Worm (Caenorhabditis elegans) whole organism, midembryonic: Measurements from ENCODE around the gene cyp-14A4.

Experiments used
- T22C8.4 ChIP-seq: fragments of 200-800 bp; sonication (Bioruptor generic); IDR thresholded peaks from 2 replicates; pipeline ENCODE4 v1.3.6; 2022; ENCODE audit warnings: missing genetic modification characterization, missing compliant biosample characterization
- cog-1 ChIP-seq: sonication (generic microtip); optimal IDR thresholded peaks from 2 replicates; lab custom pipeline; 2016; ENCODE audit warnings: missing genetic modification characterization, missing compliant biosample characterization
- flt-1 ChIP-seq: fragments of 200-800 bp; sonication (Bioruptor generic); IDR thresholded peaks from 2 replicates; pipeline ENCODE4 v1.3.6; 2022; ENCODE audit warnings: missing genetic modification characterization, missing compliant biosample characterization
- klf-2 ChIP-seq: fragments of 200-800 bp; sonication (Bioruptor generic); conservative IDR thresholded peaks from 2 replicates; pipeline ENCODE4 v1.3.6; 2022; ENCODE audit warnings: missing genetic modification reagents, missing genetic modification characterization, missing compliant biosample characterization
- med-1 ChIP-seq: sonication (generic microtip); optimal IDR thresholded peaks from 2 replicates; lab custom pipeline; 2017; ENCODE audit warnings: missing genetic modification characterization, mild to moderate bottlenecking, missing compliant biosample characterization, antibody characterized with exemption, missing genetic modification reagents; ENCODE audit not compliant: insufficient read depth
- ref-1 ChIP-seq: fragments of 200-800 bp; sonication (Bioruptor generic); conservative IDR thresholded peaks from 2 replicates; pipeline ENCODE4 v1.3.6; 2022; ENCODE audit warnings: missing genetic modification reagents, missing genetic modification characterization, missing compliant biosample characterization
- tab-1 ChIP-seq: fragments of 200-800 bp; sonication (Bioruptor generic); IDR thresholded peaks from 2 replicates; pipeline ENCODE4 v1.3.6; 2022; ENCODE audit warnings: missing genetic modification characterization, missing compliant biosample characterization
- ztf-23 ChIP-seq: fragments of 200-800 bp; sonication (Bioruptor generic); IDR thresholded peaks from 2 replicates; pipeline ENCODE4 v1.3.6; 2022; ENCODE audit warnings: missing genetic modification reagents, missing genetic modification characterization, missing compliant biosample characterization
- ztf-29 ChIP-seq: fragments of 200-800 bp; sonication (Bioruptor generic); IDR thresholded peaks from 2 replicates; pipeline ENCODE4 v1.3.6; 2022; ENCODE audit warnings: missing genetic modification reagents, missing genetic modification characterization, missing compliant biosample characterization

cyp-14A4 gene

ce11 chrX:13317532-13317931 lies 33.5 kb upstream of the cyp-14A4 start:
- TF ChIP-seq klf-2 (GFP tag; lab: Robert Waterston, UW), result no peak
- TF ChIP-seq ztf-29 (GFP tag; lab: Robert Waterston, UW), result no peak
- no peak for TF ChIP-seq cog-1
- TF ChIP-seq med-1 (GFP tag; lab: Kevin White, UChicago), result no peak
- no peak for TF ChIP-seq ref-1 (GFP tag; lab: Robert Waterston, UW)
- no peak for TF ChIP-seq tab-1 (GFP tag; lab: Robert Waterston, UW)
- no peak for TF ChIP-seq ztf-23 (GFP tag; lab: Robert Waterston, UW)
- TF ChIP-seq T22C8.4, result no peak
- TF ChIP-seq flt-1 (GFP tag; lab: Robert Waterston, UW), result no peak

- TF ChIP-seq ztf-23 (GFP tag; lab: Robert Waterston, UW), result no peak
- TF ChIP-seq ztf-29 (GFP tag; lab: Robert Waterston, UW), result no peak
- no peak for TF ChIP-seq med-1 (GFP tag; lab: Kevin White, UChicago)
- TF ChIP-seq klf-2 (GFP tag; lab: Robert Waterston, UW), result no peak
- no peak for TF ChIP-seq tab-1 (GFP tag; lab: Robert Waterston, UW)
- no peak for TF ChIP-seq cog-1
- no peak for TF ChIP-seq ref-1 (GFP tag; lab: Robert Waterston, UW)
- no peak for TF ChIP-seq T22C8.4
- TF ChIP-seq flt-1 (GFP tag; lab: Robert Waterston, UW), result no peak
These were observed 31.1 kb upstream of the cyp-14A4 start for ce11 chrX:13315093-13315492.

ce11 chrX:13311641-13312423 lies 27.8 kb upstream of the cyp-14A4 start, which contains the start of gene F46G10.1:
Gene F46G10.1 (minus strand): TSS chrX:13311755.
- no peak for TF ChIP-seq ztf-23 (GFP tag; lab: Robert Waterston, UW)
- no peak for TF ChIP-seq med-1 (GFP tag; lab: Kevin White, UChicago)
- no peak for TF ChIP-seq ref-1 (GFP tag; lab: Robert Waterston, UW)
- TF ChIP-seq cog-1, result no peak
- no peak for TF ChIP-seq klf-2 (GFP tag; lab: Robert Waterston, UW)
- no peak for TF ChIP-seq T22C8.4
- TF ChIP-seq tab-1 (GFP tag; lab: Robert Waterston, UW), result no peak
- TF ChIP-seq flt-1 (GFP tag; lab: Robert Waterston, UW), result no peak
- no peak for TF ChIP-seq ztf-29 (GFP tag; lab: Robert Waterston, UW)

- TF ChIP-seq cog-1, result no peak
- no peak for TF ChIP-seq T22C8.4
- no peak for TF ChIP-seq tab-1 (GFP tag; lab: Robert Waterston, UW)
- TF ChIP-seq med-1 (GFP tag; lab: Kevin White, UChicago), result no peak
- no peak for TF ChIP-seq ztf-23 (GFP tag; lab: Robert Waterston, UW)
- no peak for TF ChIP-seq ztf-29 (GFP tag; lab: Robert Waterston, UW)
- no peak for TF ChIP-seq klf-2 (GFP tag; lab: Robert Waterston, UW)
- no peak for TF ChIP-seq ref-1 (GFP tag; lab: Robert Waterston, UW)
- no peak for TF ChIP-seq flt-1 (GFP tag; lab: Robert Waterston, UW)
These were observed 26.8 kb upstream of the cyp-14A4 start for ce11 chrX:13310763-13311162.

ce11 chrX:13308745-13309144 lies 24.7 kb upstream of the cyp-14A4 start, which contains the start of gene srxa-8:
Gene srxa-8 (minus strand): TSS chrX:13308845.
- TF ChIP-seq cog-1 (no peak), ztf-23 (GFP tag; lab: Robert Waterston, UW) (no peak)

ce11 chrX:13307852-13308251 lies 23.9 kb upstream of the cyp-14A4 start:
- TF ChIP-seq ztf-29 (GFP tag; lab: Robert Waterston, UW) (no peak), ztf-23 (GFP tag; lab: Robert Waterston, UW) (no peak), cog-1 (no peak), T22C8.4 (no peak), flt-1 (GFP tag; lab: Robert Waterston, UW) (no peak), tab-1 (GFP tag; lab: Robert Waterston, UW) (no peak), med-1 (GFP tag; lab: Kevin White, UChicago) (no peak), ref-1 (GFP tag; lab: Robert Waterston, UW) (no peak), klf-2 (GFP tag; lab: Robert Waterston, UW) (no peak)

- TF ChIP-seq cog-1 (peak; percentile 97), ref-1 (GFP tag; lab: Robert Waterston, UW) (peak; percentile 91), med-1 (GFP tag; lab: Kevin White, UChicago) (peak; percentile 65), flt-1 (GFP tag; lab: Robert Waterston, UW) (peak; percentile 97), ztf-23 (GFP tag; lab: Robert Waterston, UW) (peak; percentile 97), tab-1 (GFP tag; lab: Robert Waterston, UW) (peak; percentile 96), T22C8.4 (peak; percentile 95), klf-2 (GFP tag; lab: Robert Waterston, UW) (peak; percentile 94), ztf-29 (GFP tag; lab: Robert Waterston, UW) (peak; percentile 96)
These were observed 23.0 kb upstream of the cyp-14A4 start for ce11 chrX:13306869-13307446.

- TF ChIP-seq ztf-29 (GFP tag; lab: Robert Waterston, UW) (no peak), tab-1 (GFP tag; lab: Robert Waterston, UW) (no peak), T22C8.4 (no peak), flt-1 (GFP tag; lab: Robert Waterston, UW) (no peak), ref-1 (GFP tag; lab: Robert Waterston, UW) (no peak), cog-1 (no peak), klf-2 (GFP tag; lab: Robert Waterston, UW) (no peak), med-1 (GFP tag; lab: Kevin White, UChicago) (no peak), ztf-23 (GFP tag; lab: Robert Waterston, UW) (no peak)
These were observed 21.8 kb upstream of the cyp-14A4 start, which contains the start of gene srd-43 for ce11 chrX:13305779-13306178. Gene srd-43 (minus strand): TSS chrX:13305844.

ce11 chrX:13303357-13303756 lies 19.4 kb upstream of the cyp-14A4 start, which contains the start of gene srd-42:
Gene srd-42 (minus strand): TSS chrX:13303457.
- TF ChIP-seq med-1 (GFP tag; lab: Kevin White, UChicago) (no peak), flt-1 (GFP tag; lab: Robert Waterston, UW) (no peak), klf-2 (GFP tag; lab: Robert Waterston, UW) (no peak), tab-1 (GFP tag; lab: Robert Waterston, UW) (no peak), T22C8.4 (no peak), cog-1 (no peak), ztf-23 (GFP tag; lab: Robert Waterston, UW) (no peak), ref-1 (GFP tag; lab: Robert Waterston, UW) (no peak), ztf-29 (GFP tag; lab: Robert Waterston, UW) (no peak)
